Worm (Caenorhabditis elegans) whole organism, L2 larva: ENCODE data around the gene wah-1.

Experiments used
- C34F6.9 ChIP-seq: fragments of 150-350 bp; optimal IDR thresholded peaks from 2 replicates; lab custom pipeline; 2014; ENCODE audit warnings: missing biosample characterization, missing genetic modification characterization
- R02D3.7 ChIP-seq: fragments of 150-350 bp; optimal IDR thresholded peaks from 2 replicates; lab custom pipeline; 2014; ENCODE audit warnings: missing biosample characterization, missing genetic modification characterization
- Y55F3AM.14 ChIP-seq: fragments of 200-800 bp; sonication (Bioruptor generic); optimal IDR thresholded peaks from 2 replicates; lab custom pipeline; 2018; ENCODE audit warnings: mild to moderate bottlenecking, missing genetic modification characterization, missing compliant biosample characterization
- ZK546.5 ChIP-seq: sonication (generic microtip); optimal IDR thresholded peaks from 2 replicates; lab custom pipeline; 2017; ENCODE audit warnings: missing biosample characterization, missing genetic modification characterization
- alr-1 ChIP-seq: fragments of 150-350 bp; optimal IDR thresholded peaks from 2 replicates; lab custom pipeline; 2014; ENCODE audit warnings: missing biosample characterization, missing genetic modification characterization
- aly-2 ChIP-seq: fragments of 150-350 bp; optimal IDR thresholded peaks from 2 replicates; lab custom pipeline; 2014; ENCODE audit warnings: missing biosample characterization, missing genetic modification characterization
- ama-1 ChIP-seq: fragments of 150-350 bp; optimal IDR thresholded peaks from 2 replicates; lab custom pipeline; 2018; ENCODE audit warnings: inconsistent platforms
- ceh-16 ChIP-seq: fragments of 150-350 bp; optimal IDR thresholded peaks from 2 replicates; lab custom pipeline; 2014; ENCODE audit warnings: missing biosample characterization, missing genetic modification characterization
- ceh-82 ChIP-seq: fragments of 150-350 bp; optimal IDR thresholded peaks from 2 replicates; lab custom pipeline; 2014; ENCODE audit warnings: missing biosample characterization, missing genetic modification characterization
- crh-2 ChIP-seq: sonication (generic microtip); optimal IDR thresholded peaks from 2 replicates; lab custom pipeline; 2017; ENCODE audit warnings: missing biosample characterization, missing genetic modification characterization
- dmd-4 ChIP-seq: sonication (generic microtip); optimal IDR thresholded peaks from 2 replicates; lab custom pipeline; 2017; ENCODE audit warnings: missing biosample characterization, missing genetic modification characterization
- egl-27 ChIP-seq: sonication (generic microtip); optimal IDR thresholded peaks from 3 replicates; lab custom pipeline; 2017; ENCODE audit warnings: missing biosample characterization, missing genetic modification reagents, missing genetic modification characterization
- fos-1 ChIP-seq: fragments of 150-350 bp; optimal IDR thresholded peaks from 2 replicates; lab custom pipeline; 2014; ENCODE audit warnings: missing biosample characterization, missing genetic modification characterization
- gmeb-1 ChIP-seq: fragments of 150-350 bp; optimal IDR thresholded peaks from 2 replicates; lab custom pipeline; 2014; ENCODE audit warnings: missing biosample characterization, missing genetic modification characterization
- lin-11 ChIP-seq: fragments of 150-350 bp; sonication (generic microtip); optimal IDR thresholded peaks from 2 replicates; lab custom pipeline; 2014; ENCODE audit warnings: missing biosample characterization, missing genetic modification characterization, inconsistent platforms, mixed read lengths
- lin-13 ChIP-seq: fragments of 150-350 bp; optimal IDR thresholded peaks from 2 replicates; lab custom pipeline; 2014; ENCODE audit warnings: missing biosample characterization, missing genetic modification reagents, missing genetic modification characterization
- lin-39 ChIP-seq: fragments of 150-350 bp; optimal IDR thresholded peaks from 2 replicates; lab custom pipeline; 2014; ENCODE audit warnings: missing biosample characterization, missing genetic modification reagents, missing genetic modification characterization
- lsy-2 ChIP-seq, 2 experiments: fragments of 150-350 bp in 1 of 2; sonication (generic microtip) in 1 of 2; optimal IDR thresholded peaks; 2 replicates each; lab custom pipeline; 2014 to 2017; ENCODE audit warnings: missing biosample characterization in 2 of 2, missing genetic modification characterization in 2 of 2
- mab-5 ChIP-seq: fragments of 150-350 bp; optimal IDR thresholded peaks from 2 replicates; lab custom pipeline; 2014; ENCODE audit warnings: missing biosample characterization, missing genetic modification characterization
- mbf-1 ChIP-seq: sonication (generic microtip); optimal IDR thresholded peaks from 2 replicates; lab custom pipeline; 2017; ENCODE audit warnings: missing biosample characterization, missing genetic modification characterization
- mdl-1 ChIP-seq, 2 experiments: fragments of 150-350 bp in 1 of 2; sonication (generic microtip) in 1 of 2; optimal IDR thresholded peaks; 2 replicates each; lab custom pipeline; 2017; ENCODE audit warnings: missing biosample characterization in 2 of 2, missing genetic modification characterization in 2 of 2
- nhr-10 ChIP-seq: sonication (generic microtip); optimal IDR thresholded peaks from 2 replicates; lab custom pipeline; 2017; ENCODE audit warnings: missing biosample characterization, missing genetic modification characterization
- nhr-11 ChIP-seq: fragments of 150-350 bp; optimal IDR thresholded peaks from 2 replicates; lab custom pipeline; 2014; ENCODE audit warnings: missing biosample characterization, missing genetic modification characterization
- nhr-129 ChIP-seq: fragments of 150-350 bp; optimal IDR thresholded peaks from 2 replicates; lab custom pipeline; 2014; ENCODE audit warnings: missing biosample characterization, missing genetic modification characterization
- nhr-21 ChIP-seq: fragments of 150-350 bp; optimal IDR thresholded peaks from 2 replicates; lab custom pipeline; 2014; ENCODE audit warnings: missing biosample characterization, missing genetic modification characterization
- nhr-6 ChIP-seq: fragments of 150-350 bp; optimal IDR thresholded peaks from 2 replicates; lab custom pipeline; 2014; ENCODE audit warnings: missing biosample characterization, missing genetic modification characterization
- nhr-77 ChIP-seq: fragments of 150-350 bp; optimal IDR thresholded peaks from 2 replicates; lab custom pipeline; 2014; ENCODE audit warnings: missing biosample characterization, missing genetic modification characterization
- peb-1 ChIP-seq: fragments of 150-350 bp; optimal IDR thresholded peaks from 2 replicates; lab custom pipeline; 2014; ENCODE audit warnings: missing biosample characterization, missing genetic modification characterization
- sem-4 ChIP-seq: fragments of 150-350 bp; optimal IDR thresholded peaks from 2 replicates; lab custom pipeline; 2014; ENCODE audit warnings: missing biosample characterization, missing genetic modification reagents, missing genetic modification characterization
- sma-3 ChIP-seq: sonication (generic microtip); optimal IDR thresholded peaks from 2 replicates; lab custom pipeline; 2016; ENCODE audit warnings: missing genetic modification reagents, missing genetic modification characterization, missing compliant biosample characterization
- sma-9 ChIP-seq, 2 experiments: fragments of 150-350 bp in 1 of 2; sonication (generic microtip) in 1 of 2; optimal IDR thresholded peaks; 2 replicates each; lab custom pipeline; 2014 to 2016; ENCODE audit warnings: missing genetic modification characterization in 2 of 2, mild to moderate bottlenecking in 1 of 2, missing biosample characterization in 1 of 2, missing compliant biosample characterization in 1 of 2, missing genetic modification reagents in 1 of 2, moderate library complexity in 1 of 2
- snpc-4 ChIP-seq: fragments of 150-350 bp; optimal IDR thresholded peaks from 2 replicates; lab custom pipeline; 2014; ENCODE audit warnings: missing biosample characterization, missing genetic modification characterization
- unc-55 ChIP-seq: fragments of 150-350 bp; sonication (generic microtip); optimal IDR thresholded peaks from 3 replicates; lab custom pipeline; 2014; ENCODE audit warnings: missing biosample characterization, missing genetic modification reagents, missing genetic modification characterization
- unc-62 ChIP-seq: fragments of 150-350 bp; optimal IDR thresholded peaks from 2 replicates; lab custom pipeline; 2014; ENCODE audit warnings: missing biosample characterization, missing genetic modification reagents, missing genetic modification characterization
- zag-1 ChIP-seq: fragments of 150-350 bp; optimal IDR thresholded peaks from 2 replicates; lab custom pipeline; 2014; ENCODE audit warnings: missing biosample characterization, missing genetic modification characterization
- ztf-11 ChIP-seq: sonication (generic microtip); optimal IDR thresholded peaks from 2 replicates; lab custom pipeline; 2017; ENCODE audit warnings: missing biosample characterization, missing genetic modification characterization

wah-1 gene

DNA sequence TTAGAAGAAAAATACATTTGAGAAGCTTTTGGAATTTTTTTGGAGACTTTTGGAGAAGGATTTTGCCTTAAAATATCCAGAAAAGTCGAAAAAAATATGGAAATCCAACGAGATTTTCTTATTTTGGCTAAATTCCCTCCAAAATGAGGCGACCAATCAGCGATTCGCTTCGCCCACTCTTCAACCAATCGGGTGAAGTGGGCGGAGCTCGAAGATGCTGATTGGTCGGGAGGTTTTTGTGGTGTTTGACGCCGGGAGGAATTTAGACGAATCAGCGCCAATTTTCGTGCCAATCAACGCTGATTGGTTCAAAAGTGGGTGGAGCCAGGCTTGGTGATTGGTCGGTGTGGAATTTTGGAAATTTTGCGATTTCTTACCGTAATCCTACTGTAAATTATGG is 9.2 kb upstream of the wah-1 start:
- TF ChIP-seq nhr-11 (tag; lab: Kevin White, UChicago) (no peak), Y55F3AM.14 (no peak), ceh-82 (no peak), lsy-2 (tag; optimal IDR thresholded peaks at IDR 0.05; lab: Kevin White, UChicago) (no peak), gmeb-1 (no peak), nhr-10 (tag; lab: Kevin White, UChicago) (no peak), ztf-11 (tag; lab: Kevin White, UChicago) (no peak), R02D3.7 (tag; lab: Kevin White, UChicago) (no peak), C34F6.9 (tag; lab: Kevin White, UChicago) (no peak), peb-1 (no peak), mdl-1 (tag; optimal IDR thresholded peaks at IDR 0.05; lab: Kevin White, UChicago) (no peak), sma-3 (GFP tag; lab: Kevin White, UChicago) (no peak)
- TF ChIP-seq, all 48 proteins: peak for 0

DNA sequence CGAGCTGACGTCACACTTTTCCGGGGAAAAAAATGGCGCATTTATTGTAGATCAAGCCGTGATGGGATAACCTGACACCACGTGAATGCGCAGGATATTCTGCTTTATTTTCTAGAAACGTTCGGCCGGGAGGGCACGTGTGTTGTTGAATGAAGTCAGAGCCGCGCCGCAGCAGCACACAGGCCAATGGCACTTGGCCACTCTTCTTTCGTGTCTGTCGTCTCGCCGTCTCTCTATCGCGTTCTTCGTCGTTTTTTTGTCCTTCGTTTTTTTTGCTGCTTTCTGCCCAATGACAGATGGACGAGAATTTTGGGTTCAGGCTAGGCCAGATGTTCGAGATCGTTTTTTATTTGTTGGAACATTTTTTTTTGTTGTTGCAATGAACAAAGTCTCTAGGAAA is 8.4 kb upstream of the wah-1 start:
- TF ChIP-seq unc-55 (peak; percentile 42), crh-2 (tag; lab: Kevin White, UChicago) (peak; percentile 24), aly-2 (tag; lab: Kevin White, UChicago) (no peak), mdl-1 (tag; optimal IDR thresholded peaks at IDR 0.05; lab: Kevin White, UChicago) (peak in 1 of 2 experiments; percentile 15), peb-1 (no peak), C34F6.9 (tag; lab: Kevin White, UChicago) (peak; percentile 70), lin-13 (GFP tag; lab: Kevin White, UChicago) (peak; percentile 41), nhr-129 (tag; lab: Kevin White, UChicago) (peak; percentile 63), lsy-2 (tag; optimal IDR thresholded peaks at IDR 0.05; lab: Kevin White, UChicago) (peak in 1 of 2 experiments; percentile 46), lin-39 (no peak), fos-1 (tag; lab: Kevin White, UChicago) (peak; percentile 27), ama-1 (no peak), sem-4 (peak; percentile 30)

DNA sequence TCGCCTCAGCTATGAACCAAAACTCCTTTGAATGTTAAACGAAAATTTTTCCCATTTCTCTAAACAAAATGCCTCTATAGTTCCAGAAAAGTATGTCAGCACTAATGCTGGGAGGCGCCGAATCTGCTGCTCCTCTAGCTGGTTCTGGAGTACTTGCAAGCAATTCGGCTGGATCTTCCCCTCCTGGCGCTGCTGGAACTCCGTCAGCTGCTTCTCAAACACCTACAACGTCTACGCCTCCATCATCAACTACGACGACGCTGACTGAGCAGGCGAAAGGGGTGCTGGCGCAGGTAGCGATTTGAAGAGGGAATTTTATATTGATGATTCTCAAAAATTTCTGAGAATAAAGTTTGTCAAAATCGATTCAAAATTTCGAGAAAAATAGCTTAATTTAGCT is 7.5 kb upstream of the wah-1 start:
- TF ChIP-seq Y55F3AM.14, result no peak
- TF ChIP-seq dmd-4, result no peak
- no peak for TF ChIP-seq ceh-16 (tag; lab: Kevin White, UChicago)

DNA sequence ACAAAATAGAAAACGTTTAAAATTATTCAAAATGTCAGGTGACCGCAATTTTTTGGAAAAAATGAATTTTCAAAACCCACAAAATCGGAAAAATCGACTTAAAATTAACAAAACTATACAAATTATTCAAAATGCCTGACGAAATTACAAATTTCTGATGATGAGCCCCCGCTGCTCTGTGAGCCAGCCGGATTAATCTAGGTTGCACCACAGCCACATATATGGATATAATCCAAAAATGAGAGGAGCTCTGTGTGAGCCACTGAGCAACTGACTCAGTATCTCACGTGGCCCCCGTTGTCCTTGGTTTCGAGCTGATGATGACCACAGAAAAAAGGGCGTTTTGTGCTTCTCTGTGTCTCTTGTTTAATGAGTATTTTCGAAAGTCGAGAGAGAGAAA is 4.9 kb upstream of the wah-1 start:
- TF ChIP-seq ztf-11 (tag; lab: Kevin White, UChicago), result no peak
- no peak for TF ChIP-seq sma-9 (GFP tag; optimal IDR thresholded peaks at IDR 0.05; lab: Kevin White, UChicago)
- no peak for TF ChIP-seq sma-9 (tag; optimal IDR thresholded peaks at IDR 0.05; lab: Kevin White, UChicago)
- no peak for TF ChIP-seq nhr-11 (tag; lab: Kevin White, UChicago)
- TF ChIP-seq zag-1 (tag; lab: Kevin White, UChicago), result no peak
- no peak for TF ChIP-seq nhr-21 (tag; lab: Kevin White, UChicago)
- no peak for TF ChIP-seq nhr-77
- no peak for TF ChIP-seq egl-27 (tag; lab: Kevin White, UChicago)
- no peak for TF ChIP-seq alr-1 (tag; lab: Kevin White, UChicago)
- TF ChIP-seq C34F6.9 (tag; lab: Kevin White, UChicago), result no peak
- TF ChIP-seq snpc-4 (tag; lab: Kevin White, UChicago), result no peak
- no peak for TF ChIP-seq ceh-82
- TF ChIP-seq lin-39, result no peak
- no peak for TF ChIP-seq fos-1 (tag; lab: Kevin White, UChicago)

DNA sequence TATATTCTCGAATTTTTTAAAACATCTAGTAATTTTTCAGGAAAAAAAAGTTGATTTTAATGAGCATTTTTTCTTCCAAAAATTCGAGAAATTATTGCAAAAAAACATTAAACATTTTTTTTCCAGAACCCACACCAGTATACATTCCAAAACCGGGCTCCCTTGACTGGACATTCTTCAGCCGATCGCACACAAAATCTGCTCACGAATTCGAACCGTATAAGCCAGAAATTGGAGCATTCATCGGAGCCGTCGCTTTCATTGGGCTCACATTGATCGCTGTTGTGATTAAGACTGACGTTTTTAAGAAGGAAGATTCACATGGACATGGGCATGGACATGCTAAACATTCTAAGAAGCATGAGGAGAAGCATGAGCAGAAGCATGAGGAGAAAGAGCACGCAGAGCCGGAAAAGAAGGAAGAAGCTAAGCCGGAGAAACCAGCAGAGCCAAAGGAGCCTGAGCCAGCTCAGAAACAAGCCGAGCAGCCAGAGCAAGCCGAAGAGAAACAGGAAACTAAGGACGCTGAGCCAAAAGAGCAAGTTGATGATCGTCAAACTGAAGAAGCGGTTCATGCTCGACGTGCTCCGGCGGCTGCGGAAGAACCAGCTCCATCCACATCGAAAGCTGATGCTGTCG is 1.8 kb downstream of the wah-1 start:
- TF ChIP-seq C34F6.9 (tag; lab: Kevin White, UChicago) (no peak), lin-11 (tag; lab: Kevin White, UChicago) (no peak), unc-62 (no peak), mdl-1 (tag; optimal IDR thresholded peaks at IDR 0.05; lab: Kevin White, UChicago) (no peak), sma-9 (GFP tag; optimal IDR thresholded peaks at IDR 0.05; lab: Kevin White, UChicago) (no peak), sma-9 (tag; optimal IDR thresholded peaks at IDR 0.05; lab: Kevin White, UChicago) (no peak), Y55F3AM.14 (no peak), ceh-82 (no peak), nhr-11 (tag; lab: Kevin White, UChicago) (no peak), ceh-16 (tag; lab: Kevin White, UChicago) (no peak), dmd-4 (no peak), mbf-1 (no peak), peb-1 (no peak), nhr-6 (tag; lab: Kevin White, UChicago) (no peak), zag-1 (tag; lab: Kevin White, UChicago) (no peak), ztf-11 (tag; lab: Kevin White, UChicago) (no peak), R02D3.7 (tag; lab: Kevin White, UChicago) (no peak), nhr-77 (no peak), mab-5 (tag; lab: Kevin White, UChicago) (no peak), ZK546.5 (tag; lab: Kevin White, UChicago) (no peak), nhr-21 (tag; lab: Kevin White, UChicago) (no peak)
